Fruit fly (Drosophila melanogaster): ENCODE results near the gene CG1628.

The CG1628 gene

DNA sequence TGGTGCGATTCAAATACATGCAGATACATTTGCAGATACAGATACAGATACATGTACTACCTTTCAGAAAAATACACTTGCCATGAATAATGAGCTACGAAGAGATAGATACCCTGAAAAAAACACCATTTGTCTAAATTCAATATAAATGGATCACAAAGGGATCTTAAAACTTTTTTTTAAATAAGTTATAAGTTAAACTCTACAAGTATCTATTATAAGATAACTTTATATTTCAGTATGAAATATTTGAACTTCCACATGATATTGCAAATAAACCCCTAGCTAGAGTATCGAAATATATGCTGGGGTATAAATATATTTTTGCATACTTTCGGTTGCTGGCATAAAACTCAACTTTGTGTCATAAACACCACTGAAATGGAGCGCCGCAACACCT lies 41.1 kb downstream of the CG1628 start (continued):
- TF ChIP-seq achi (GFP tag; optimal IDR thresholded peaks at IDR 0.05): peak; percentile 77
- peak; percentile 67 for TF ChIP-seq dsx (GFP tag; optimal IDR thresholded peaks at IDR 0.05; ENCODE audit: poor library complexity, severe bottlenecking)
- peak; percentile 46 for TF ChIP-seq Hr39 (GFP tag; optimal IDR thresholded peaks at IDR 0.05)
- peak; percentile 64 for TF ChIP-seq net (GFP tag; optimal IDR thresholded peaks at IDR 0.05)
- peak; percentile 65 for TF ChIP-seq CG11294 (GFP tag; IDR thresholded peaks at IDR 0.05)
- peak; percentile 82 for TF ChIP-seq OdsH (GFP tag; optimal IDR thresholded peaks at IDR 0.05)
- TF ChIP-seq ss (GFP tag; optimal IDR thresholded peaks at IDR 0.05): peak in 1 of 2 experiments; percentile 34
- TF ChIP-seq lz (GFP tag; optimal IDR thresholded peaks at IDR 0.05): peak; percentile 51
- peak; percentile 53 for TF ChIP-seq Sox102F (GFP tag; optimal IDR thresholded peaks at IDR 0.05)
- TF ChIP-seq CG6276 (GFP tag; optimal IDR thresholded peaks at IDR 0.05): peak; percentile 79
- peak; percentile 75 for TF ChIP-seq CG10631 (GFP tag; optimal IDR thresholded peaks at IDR 0.05)
- TF ChIP-seq pdm3 (GFP tag; optimal IDR thresholded peaks at IDR 0.05): peak; percentile 77
- TF ChIP-seq Eip78C (GFP tag): peak; percentile 94
- no peak for TF ChIP-seq fd85E (GFP tag; optimal IDR thresholded peaks at IDR 0.05)
- TF ChIP-seq fd59A (GFP tag; optimal IDR thresholded peaks at IDR 0.05): no peak
- TF ChIP-seq CG31627 (GFP tag; optimal IDR thresholded peaks at IDR 0.05): peak; percentile 44
- peak; percentile 48 for TF ChIP-seq CG6792 (GFP tag; optimal IDR thresholded peaks at IDR 0.05)
- TF ChIP-seq svp (GFP tag): peak; percentile 77
- peak; percentile 69 for TF ChIP-seq topi (GFP tag; optimal IDR thresholded peaks at IDR 0.05)
- no peak for TF ChIP-seq Eip93F (GFP tag; optimal IDR thresholded peaks at IDR 0.05)
- peak; percentile 76 for TF ChIP-seq Gug (GFP tag; IDR thresholded peaks at IDR 0.05)
- no peak for TF ChIP-seq Hr38 (GFP tag; optimal IDR thresholded peaks at IDR 0.05)
- peak; percentile 14 for TF ChIP-seq CG11762 (GFP tag; optimal IDR thresholded peaks at IDR 0.05; ENCODE audit: insufficient read depth)
- peak; percentile 84 for TF ChIP-seq eg (GFP tag; IDR thresholded peaks at IDR 0.05)
- no peak for TF ChIP-seq CG9139 (GFP tag; optimal IDR thresholded peaks at IDR 0.05)
- TF ChIP-seq CG10669 (GFP tag; optimal IDR thresholded peaks at IDR 0.05): peak; percentile 53
- peak; percentile 67 for TF ChIP-seq Smox (GFP tag; optimal IDR thresholded peaks at IDR 0.05)
- TF ChIP-seq spab (GFP tag; optimal IDR thresholded peaks at IDR 0.05): peak; percentile 36
- peak; percentile 86 for TF ChIP-seq CG8119 (GFP tag; IDR thresholded peaks at IDR 0.05)
- TF ChIP-seq Sox15 (GFP tag; optimal IDR thresholded peaks at IDR 0.05): no peak
- peak; percentile 78 for TF ChIP-seq Hr4 (GFP tag; optimal IDR thresholded peaks at IDR 0.05)
- TF ChIP-seq salr (GFP tag; optimal IDR thresholded peaks at IDR 0.05): peak in 1 of 2 experiments; percentile 68
- peak; percentile 13 for TF ChIP-seq CG1621 (tag; optimal IDR thresholded peaks at IDR 0.05)
- peak; percentile 56 for TF ChIP-seq Eip75B (GFP tag; optimal IDR thresholded peaks at IDR 0.05)
- peak; percentile 65 for TF ChIP-seq Lpt (GFP tag; optimal IDR thresholded peaks at IDR 0.05)
- TF ChIP-seq CG6854 (GFP tag; optimal IDR thresholded peaks at IDR 0.05): no peak
- TF ChIP-seq CG7368 (GFP tag; optimal IDR thresholded peaks at IDR 0.05): peak; percentile 49
- TF ChIP-seq CG3032 (tag; optimal IDR thresholded peaks at IDR 0.05): peak; percentile 45

DNA sequence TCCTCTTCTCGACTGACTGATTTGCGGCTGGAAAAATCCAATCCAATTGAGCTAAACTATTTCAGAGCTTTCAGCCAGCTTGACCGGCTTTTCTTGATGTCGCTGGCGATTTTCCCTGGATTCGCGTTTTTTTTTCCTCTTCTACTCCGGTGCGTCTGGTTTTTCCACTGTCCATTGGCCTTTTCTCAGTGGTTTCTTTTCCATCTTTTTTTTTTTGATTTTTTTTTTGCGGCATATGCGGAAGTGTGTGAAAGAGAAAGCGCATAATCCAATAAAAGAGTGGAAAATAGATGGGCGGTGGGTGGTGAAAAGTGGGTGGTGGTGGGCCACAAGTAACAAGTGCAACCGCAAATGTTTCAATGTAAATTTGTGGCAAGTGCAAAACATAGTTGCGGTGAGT lies 44.5 kb downstream of the CG1628 start:
- peak; percentile 59; the same call in 1 of the 2 replicates for TF ChIP-seq CG15336 (GFP tag; IDR thresholded peaks at IDR 0.05)
- no peak for TF ChIP-seq Sox14 (GFP tag; optimal IDR thresholded peaks at IDR 0.05)
- no peak for TF ChIP-seq cyc (GFP tag; optimal IDR thresholded peaks at IDR 0.05)
- TF ChIP-seq eg (GFP tag; IDR thresholded peaks at IDR 0.05): peak; percentile 72; the same call in 1 of the 3 replicates
- peak; percentile 65 for TF ChIP-seq CG6276 (GFP tag; optimal IDR thresholded peaks at IDR 0.05)
- no peak for TF ChIP-seq CG1621 (tag; optimal IDR thresholded peaks at IDR 0.05)
- peak; percentile 66; the same call in 2 of the 3 replicates for TF ChIP-seq CG8119 (GFP tag; IDR thresholded peaks at IDR 0.05)
- TF ChIP-seq Lpt (GFP tag; optimal IDR thresholded peaks at IDR 0.05): peak; percentile 17
